Fruit fly (Drosophila melanogaster): ENCODE data around the gene Nepl5.
A peak's percentile ranks its signal among the peaks of the same experiment; 100 is the strongest.

Gene Nepl5

DNA sequence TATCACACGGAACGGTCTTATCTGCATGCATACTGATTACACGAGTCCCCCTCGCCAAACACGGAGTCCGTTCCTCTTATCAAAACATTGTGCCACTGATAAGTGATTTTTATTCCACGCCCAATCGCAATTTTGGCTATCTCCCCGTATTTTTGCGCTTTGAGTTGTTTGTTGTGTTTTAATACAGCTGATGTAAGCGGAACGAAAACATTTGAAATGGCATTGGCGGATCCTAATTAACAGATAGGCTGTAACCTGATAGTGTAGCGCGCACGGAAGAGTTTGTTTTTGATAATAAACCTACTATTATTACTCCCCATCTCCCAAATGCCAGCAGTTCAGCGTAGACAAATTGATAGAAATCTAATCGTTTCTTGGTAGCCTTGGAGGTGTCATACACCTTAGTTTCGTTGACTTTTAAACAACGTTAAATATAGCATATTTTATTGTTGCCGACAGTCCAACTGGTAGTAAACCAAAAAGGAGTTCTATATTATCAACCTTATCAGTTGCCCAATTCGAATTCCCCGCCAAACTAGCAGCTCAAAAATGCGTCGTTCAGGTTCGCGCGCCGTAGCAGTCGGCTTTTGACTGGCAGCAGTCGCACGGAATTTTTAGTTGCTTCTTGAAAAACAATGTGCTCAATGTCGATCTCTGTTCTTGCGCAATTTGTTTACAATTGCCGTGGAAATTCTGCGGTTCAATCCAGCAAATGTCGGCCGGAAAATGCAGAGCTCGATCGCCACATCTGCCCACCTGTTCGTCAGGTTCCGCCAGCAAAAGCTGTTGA is 37.8 kb upstream of the Nepl5 start:
- peak; percentile 44; the same call in 1 of the 2 replicates for TF ChIP-seq amos (GFP tag; IDR thresholded peaks at IDR 0.05; ENCODE audit: partially characterized antibody)
- TF ChIP-seq pfk (GFP tag; optimal IDR thresholded peaks at IDR 0.05): peak; percentile 13
- peak; percentile 60 for TF ChIP-seq Hey (tag; optimal IDR thresholded peaks at IDR 0.05)
- TF ChIP-seq Nf-YA (GFP tag; IDR thresholded peaks at IDR 0.05): no peak
- 0 out of 2 replicates have a peak, but pooled peaks have one; percentile 9 for TF ChIP-seq Adf1 (GFP tag; IDR thresholded peaks at IDR 0.05)
- TF ChIP-seq chinmo (GFP tag; IDR thresholded peaks at IDR 0.05; ENCODE audit: partially characterized antibody): 0 out of 4 replicates have a peak, but pooled peaks have one; percentile 19
- peak; percentile 85 for TF ChIP-seq ftz-f1 (GFP tag; optimal IDR thresholded peaks at IDR 0.05)
- peak; percentile 21 for TF ChIP-seq CG13296 (GFP tag; optimal IDR thresholded peaks at IDR 0.05)
- TF ChIP-seq sug (tag; optimal IDR thresholded peaks at IDR 0.05): peak; percentile 92
- peak; percentile 74 for TF ChIP-seq HmgZ (tag; optimal IDR thresholded peaks at IDR 0.05)
- TF ChIP-seq CG10462 (GFP tag; optimal IDR thresholded peaks at IDR 0.05): no peak
- peak; percentile 3 for TF ChIP-seq Antp (GFP tag; optimal IDR thresholded peaks at IDR 0.05)
- TF ChIP-seq CG8290 (GFP tag; optimal IDR thresholded peaks at IDR 0.05): no peak
- TF ChIP-seq CG8290 (tag; optimal IDR thresholded peaks at IDR 0.05): peak in 1 of 2 experiments; percentile 56
- peak; percentile 22 for TF ChIP-seq CG7928 (GFP tag; optimal IDR thresholded peaks at IDR 0.05)
- peak; percentile 87 for TF ChIP-seq CG2199 (GFP tag; IDR thresholded peaks at IDR 0.05)
- TF ChIP-seq Elba2 (GFP tag; optimal IDR thresholded peaks at IDR 0.05): peak; percentile 85
- TF ChIP-seq unc-4 (GFP tag; IDR thresholded peaks at IDR 0.05; ENCODE audit: partially characterized antibody): no peak
- TF ChIP-seq zen (tag; optimal IDR thresholded peaks at IDR 0.05): no peak
- no peak for TF ChIP-seq Bdp1 (GFP tag; optimal IDR thresholded peaks at IDR 0.05)
- TF ChIP-seq Rfx (GFP tag; IDR thresholded peaks at IDR 0.05): peak; percentile 60
- TF ChIP-seq CG3726 (GFP tag; IDR thresholded peaks at IDR 0.05): no peak
- peak; percentile 23 for TF ChIP-seq CG10267 (tag; optimal IDR thresholded peaks at IDR 0.05)
- no peak for TF ChIP-seq dan (GFP tag; IDR thresholded peaks at IDR 0.05)
- peak; percentile 39 for TF ChIP-seq HmgD (GFP tag; optimal IDR thresholded peaks at IDR 0.05)
- TF ChIP-seq knrl (GFP tag; IDR thresholded peaks at IDR 0.05; ENCODE audit: partially characterized antibody): peak; percentile 36; the same call in 1 of the 3 replicates
- peak; percentile 56; the same call in 1 of the 2 replicates for TF ChIP-seq sob (GFP tag; IDR thresholded peaks at IDR 0.05)
- TF ChIP-seq Hr3 (GFP tag; optimal IDR thresholded peaks at IDR 0.05): no peak
- TF ChIP-seq hbn (GFP tag; IDR thresholded peaks at IDR 0.05; ENCODE audit: partially characterized antibody): 0 out of 2 replicates have a peak, but pooled peaks have one; percentile 20
- no peak for TF ChIP-seq CG15479 (GFP tag; optimal IDR thresholded peaks at IDR 0.05)
- peak; percentile 47 for TF ChIP-seq cwo (GFP tag; optimal IDR thresholded peaks at IDR 0.05)
- no peak for TF ChIP-seq odd (GFP tag; optimal IDR thresholded peaks at IDR 0.05)
- TF ChIP-seq ewg (GFP tag; optimal IDR thresholded peaks at IDR 0.05): no peak
- TF ChIP-seq sim (GFP tag; IDR thresholded peaks at IDR 0.05): no peak
- TF ChIP-seq al (GFP tag; IDR thresholded peaks at IDR 0.05): no peak
- peak; percentile 44 for TF ChIP-seq CG9797 (GFP tag; optimal IDR thresholded peaks at IDR 0.05)
- TF ChIP-seq ci (GFP tag; IDR thresholded peaks at IDR 0.05): no peak
- TF ChIP-seq schlank (tag; optimal IDR thresholded peaks at IDR 0.05): no peak
- no peak for TF ChIP-seq CG11504 (tag; optimal IDR thresholded peaks at IDR 0.05)
- peak; percentile 81 for TF ChIP-seq CG34422 (GFP tag; IDR thresholded peaks at IDR 0.05)
- TF ChIP-seq CG31224 (GFP tag; IDR thresholded peaks at IDR 0.05): no peak
- no peak for TF ChIP-seq kay (GFP tag; optimal IDR thresholded peaks at IDR 0.05)
- TF ChIP-seq grn (GFP tag; optimal IDR thresholded peaks at IDR 0.05): peak; percentile 90
- peak; percentile 16 for TF ChIP-seq trem (tag; optimal IDR thresholded peaks at IDR 0.05)
- TF ChIP-seq CG33213 (GFP tag; optimal IDR thresholded peaks at IDR 0.05): peak; percentile 16
- no peak for TF ChIP-seq Atf3 (GFP tag; optimal IDR thresholded peaks at IDR 0.05)
- TF ChIP-seq CG17612 (GFP tag; IDR thresholded peaks at IDR 0.05): no peak
- no peak for TF ChIP-seq Side (GFP tag; optimal IDR thresholded peaks at IDR 0.05)
- TF ChIP-seq Pdp1 (GFP tag; optimal IDR thresholded peaks at IDR 0.05): peak in 1 of 2 experiments; percentile 99

All from whole organism, embryonic.